Fruit fly (Drosophila melanogaster): ENCODE results near the gene CG3544.

DNA sequence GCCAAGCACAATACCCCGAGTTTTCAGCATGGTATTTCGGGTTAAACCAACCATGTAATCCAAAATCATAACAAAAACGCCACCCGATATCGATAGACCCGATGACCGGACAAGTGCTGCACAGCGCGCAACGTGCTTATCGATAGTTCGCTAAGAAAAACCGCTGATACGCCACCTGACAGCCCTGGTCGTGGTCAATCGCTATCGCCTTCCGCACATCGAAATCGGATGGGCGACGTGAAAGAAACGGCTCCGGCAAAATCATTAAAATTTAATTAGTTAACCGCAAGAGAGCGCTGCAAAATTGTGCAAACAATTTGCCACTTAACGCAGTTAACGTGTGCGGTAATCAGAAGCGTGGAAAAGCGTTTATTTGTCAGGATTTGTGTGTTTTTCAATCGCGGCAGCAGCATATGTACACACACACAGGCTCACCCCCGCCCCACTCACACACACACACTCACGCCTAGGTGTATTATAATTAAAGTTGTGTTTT is 41.7 kb downstream of the CG3544 start, which contains the start of the genes CG3862 and dock:
- TF ChIP-seq psq (optimal IDR thresholded peaks at IDR 0.05) (no peak), EcR (GFP tag; optimal IDR thresholded peaks at IDR 0.05) (no peak), pan (optimal IDR thresholded peaks at IDR 0.05) (no peak), Dll (optimal IDR thresholded peaks at IDR 0.05) (no peak), CG8478 (optimal IDR thresholded peaks at IDR 0.05) (no peak), usp (GFP tag; optimal IDR thresholded peaks at IDR 0.05) (no peak)
